Worm (Caenorhabditis elegans): ENCODE measurements around the gene F46C5.10.

ce11 chrII:8789828-8790558, 28.8 kb downstream of the F46C5.10 start, which contains the start of gene F07H5.13:
- TF ChIP-seq elt-3 (tag; optimal IDR thresholded peaks at IDR 0.05) (no peak), egl-27 (tag; optimal IDR thresholded peaks at IDR 0.05) (no peak), skn-1 (tag; optimal IDR thresholded peaks at IDR 0.05) (no peak), tlp-1 (tag; optimal IDR thresholded peaks at IDR 0.05) (no peak), nhr-237 (tag; optimal IDR thresholded peaks at IDR 0.05) (no peak), jun-1 (tag; optimal IDR thresholded peaks at IDR 0.05) (no peak)

All from whole organism, L1 larva.